Worm (Caenorhabditis elegans): ENCODE data around the gene metl-13.

Gene metl-13

ce11 chrIV:6631704-6632272 lies 3.1 kb upstream of the metl-13 start, which contains the start of the genes cest-5.1 and C01B10.9 (continued):
- TF ChIP-seq nhr-179 (tag; optimal IDR thresholded peaks at IDR 0.05) (no peak), repo-1 (tag; optimal IDR thresholded peaks at IDR 0.05) (no peak), aptf-2 (GFP tag; conservative IDR thresholded peaks at IDR 0.05) (peak; percentile 49; the same call in 1 of the 2 replicates), him-1 (tag; optimal IDR thresholded peaks at IDR 0.05) (no peak), pbrm-1 (GFP tag; IDR thresholded peaks at IDR 0.05) (no peak), Y95B8A.8 (GFP tag; IDR thresholded peaks at IDR 0.05) (no peak), mes-4 (tag; optimal IDR thresholded peaks at IDR 0.05) (no peak), snpc-3.4 (tag; optimal IDR thresholded peaks at IDR 0.05) (peak; percentile 50), efl-1 (GFP tag; optimal IDR thresholded peaks at IDR 0.05) (peak; percentile 72), fkh-3 (tag; optimal IDR thresholded peaks at IDR 0.05) (no peak), snpc-1.1 (tag; optimal IDR thresholded peaks at IDR 0.05; ENCODE audit: insufficient read depth) (peak; percentile 2), die-1 (tag; optimal IDR thresholded peaks at IDR 0.05) (no peak), bed-2 (GFP tag; IDR thresholded peaks at IDR 0.05) (peak; percentile 64; the same call in 1 of the 2 replicates), Y79H2A.3 (GFP tag; conservative IDR thresholded peaks at IDR 0.05) (no peak), ama-1 (optimal IDR thresholded peaks at IDR 0.05) (no peak), ama-1 (GFP tag; optimal IDR thresholded peaks at IDR 0.05) (no peak), let-526 (GFP tag; IDR thresholded peaks at IDR 0.05) (no peak), lsl-1 (GFP tag; optimal IDR thresholded peaks at IDR 0.05) (no peak), lsy-27 (tag; optimal IDR thresholded peaks at IDR 0.05; ENCODE audit: borderline replicate concordance, insufficient read depth) (no peak), madf-3 (GFP tag; IDR thresholded peaks at IDR 0.05) (no peak), unc-62 (GFP tag; optimal IDR thresholded peaks at IDR 0.05) (no peak), ekl-4 (GFP tag; IDR thresholded peaks at IDR 0.05) (no peak), T07F8.4 (tag; optimal IDR thresholded peaks at IDR 0.05) (no peak), dox-1 (GFP tag; IDR thresholded peaks at IDR 0.05) (no peak; the same call in 1 of the 2 replicates), F57C9.4 (tag; optimal IDR thresholded peaks at IDR 0.05) (no peak), F10E7.11 (tag; optimal IDR thresholded peaks at IDR 0.05) (no peak), tbp1 (GFP tag; optimal IDR thresholded peaks at IDR 0.05) (peak; percentile 47), madf-10 (tag; optimal IDR thresholded peaks at IDR 0.05) (peak; percentile 0), B0336.3 (GFP tag; IDR thresholded peaks at IDR 0.05) (no peak), nhr-90 (tag; optimal IDR thresholded peaks at IDR 0.05) (no peak), B0035.1 (tag; optimal IDR thresholded peaks at IDR 0.05) (no peak), ztf-18 (tag; optimal IDR thresholded peaks at IDR 0.05) (no peak), mel-28 (tag; optimal IDR thresholded peaks at IDR 0.05; ENCODE audit: borderline replicate concordance) (no peak), ztf-22 (GFP tag; optimal IDR thresholded peaks at IDR 0.05) (no peak), attf-5 (GFP tag; optimal IDR thresholded peaks at IDR 0.05) (no peak), sea-2 (GFP tag; IDR thresholded peaks at IDR 0.05) (no peak), snpc-1.3 (tag; optimal IDR thresholded peaks at IDR 0.05; ENCODE audit: insufficient read depth) (peak; percentile 35), nfya-1 (tag; optimal IDR thresholded peaks at IDR 0.05; ENCODE audit: borderline replicate concordance, insufficient read depth) (no peak), lin-40 (tag; optimal IDR thresholded peaks at IDR 0.05) (peak; percentile 45), D2030.7 (GFP tag; IDR thresholded peaks at IDR 0.05) (peak; percentile 37; the same call in 1 of the 2 replicates), hlh-26 (GFP tag; conservative IDR thresholded peaks at IDR 0.05) (no peak), bed-1 (GFP tag; IDR thresholded peaks at IDR 0.05) (no peak), rec-8 (tag; optimal IDR thresholded peaks at IDR 0.05) (no peak), xnd-1 (tag; optimal IDR thresholded peaks at IDR 0.05) (no peak), madf-6 (GFP tag; IDR thresholded peaks at IDR 0.05) (no peak), sptf-2 (GFP tag; optimal IDR thresholded peaks at IDR 0.05) (no peak), ZK185.1 (tag; optimal IDR thresholded peaks at IDR 0.05; ENCODE audit: poor library complexity, severe bottlenecking) (peak; percentile 83), nfyb-1 (GFP tag; IDR thresholded peaks at IDR 0.05) (no peak)

All from whole organism, young adult.